Worm (Caenorhabditis elegans) whole organism, young adult: ENCODE data around the gene rab-6.1.

ENCODE experiments used
- B0035.1 ChIP-seq: sonication (generic microtip); optimal IDR thresholded peaks from 2 replicates; lab custom pipeline; 2016; ENCODE audit warnings: missing genetic modification characterization, mild to moderate bottlenecking, missing compliant biosample characterization, missing genotype, missing genetic modification reagents
- C17E4.6 ChIP-seq: fragments of 200-800 bp; sonication (Bioruptor generic); IDR thresholded peaks from 2 replicates; pipeline ENCODE4 v1.3.6; 2022; ENCODE audit warnings: missing genetic modification reagents, missing genetic modification characterization, missing compliant biosample characterization
- F22D6.2 ChIP-seq: sonication (generic microtip); optimal IDR thresholded peaks from 2 replicates; lab custom pipeline; 2016; ENCODE audit warnings: mild to moderate bottlenecking, missing genetic modification characterization, missing compliant biosample characterization
- F33H1.4 ChIP-seq: fragments of 200-800 bp; sonication (Bioruptor generic); IDR thresholded peaks from 2 replicates; pipeline ENCODE4 v1.3.6; 2022; ENCODE audit warnings: missing genetic modification reagents, missing genetic modification characterization, missing compliant biosample characterization
- F39B2.1 ChIP-seq: fragments of 200-800 bp; sonication (Bioruptor generic); IDR thresholded peaks from 2 replicates; pipeline ENCODE4 v1.3.6; 2022; ENCODE audit warnings: missing genetic modification reagents, missing genetic modification characterization, missing compliant biosample characterization
- F49E8.2 ChIP-seq: sonication (generic microtip); optimal IDR thresholded peaks from 3 replicates; lab custom pipeline; 2017; ENCODE audit warnings: missing genetic modification characterization, mild to moderate bottlenecking, missing compliant biosample characterization, antibody characterized with exemption, moderate library complexity; ENCODE audit not compliant: insufficient read depth
- F55B11.4 ChIP-seq: sonication (generic microtip); optimal IDR thresholded peaks from 2 replicates; lab custom pipeline; 2016; ENCODE audit warnings: missing compliant biosample characterization, missing genetic modification characterization, borderline replicate concordance; ENCODE audit not compliant: insufficient read depth
- K11D2.4 ChIP-seq: fragments of 200-800 bp; sonication (Bioruptor generic); IDR thresholded peaks from 2 replicates; pipeline ENCODE4 v1.3.6; 2022; ENCODE audit warnings: missing genetic modification reagents, missing genetic modification characterization, missing compliant biosample characterization
- K12H6.12 ChIP-seq: fragments of 200-800 bp; sonication (Bioruptor generic); optimal IDR thresholded peaks from 2 replicates; lab custom pipeline; 2018; ENCODE audit warnings: mild to moderate bottlenecking, missing genetic modification characterization, missing compliant biosample characterization
- T07F8.4 ChIP-seq: sonication (generic microtip); optimal IDR thresholded peaks from 2 replicates; lab custom pipeline; 2016; ENCODE audit warnings: mild to moderate bottlenecking, missing genetic modification characterization, moderate library complexity, missing compliant biosample characterization
- T26A5.8 ChIP-seq: sonication (generic microtip); optimal IDR thresholded peaks from 2 replicates; lab custom pipeline; 2016; ENCODE audit warnings: missing genetic modification characterization, missing compliant biosample characterization
- Y53G8AR.9 ChIP-seq: fragments of 200-800 bp; sonication (Bioruptor generic); conservative IDR thresholded peaks from 2 replicates; pipeline ENCODE4 v1.3.6; 2022; ENCODE audit warnings: missing genetic modification reagents, missing genetic modification characterization, missing compliant biosample characterization
- Y56A3A.18 ChIP-seq: fragments of 200-800 bp; sonication (Bioruptor generic); IDR thresholded peaks from 2 replicates; pipeline ENCODE4 v1.3.6; 2022; ENCODE audit warnings: missing genetic modification reagents, missing genetic modification characterization, missing compliant biosample characterization
- ZK185.1 ChIP-seq: sonication (generic microtip); optimal IDR thresholded peaks from 2 replicates; lab custom pipeline; 2016; ENCODE audit warnings: mild to moderate bottlenecking, missing genetic modification characterization, missing compliant biosample characterization; ENCODE audit not compliant: poor library complexity, severe bottlenecking
- ama-1 ChIP-seq, 3 experiments: fragments of 150-350 bp in 1 of 3; sonication (generic microtip) in 2 of 3; optimal IDR thresholded peaks; 2 replicates each; lab custom pipeline; 2014 to 2018; ENCODE audit warnings: missing biosample characterization in 2 of 3, missing genetic modification characterization in 2 of 3, missing genetic modification reagents in 2 of 3
- aptf-3 ChIP-seq: fragments of 200-800 bp; sonication (Bioruptor generic); IDR thresholded peaks from 2 replicates; pipeline ENCODE4 v1.3.6; 2022; ENCODE audit warnings: missing genetic modification characterization, missing compliant biosample characterization
- bed-1 ChIP-seq: fragments of 200-800 bp; sonication (Bioruptor generic); IDR thresholded peaks from 2 replicates; pipeline ENCODE4 v1.3.6; 2022; ENCODE audit warnings: missing genetic modification reagents, missing genetic modification characterization, missing compliant biosample characterization
- bed-2 ChIP-seq: fragments of 200-800 bp; sonication (Bioruptor generic); IDR thresholded peaks from 2 replicates; pipeline ENCODE4 v1.3.6; 2022; ENCODE audit warnings: missing genetic modification reagents, missing genetic modification characterization, missing compliant biosample characterization
- cebp-1 ChIP-seq, 2 experiments: fragments of 200-800 bp in 1 of 2; sonication (Bioruptor generic) in 1 of 2; sonication (generic microtip) in 1 of 2; IDR thresholded peaks in 1 of 2; optimal IDR thresholded peaks in 1 of 2; 2 replicates each; pipeline versions ENCODE4 v1.3.6 to Lab custom; 2017 to 2022; ENCODE audit warnings: missing compliant biosample characterization in 2 of 2, missing genetic modification characterization in 2 of 2, mild to moderate bottlenecking in 1 of 2, missing genetic modification reagents in 1 of 2, moderate library complexity in 1 of 2
- ceh-40 ChIP-seq: fragments of 200-800 bp; sonication (Bioruptor generic); IDR thresholded peaks from 2 replicates; pipeline ENCODE4 v1.3.6; 2022; ENCODE audit warnings: missing genetic modification characterization, missing compliant biosample characterization
- chd-7 ChIP-seq: sonication (generic microtip); optimal IDR thresholded peaks from 2 replicates; lab custom pipeline; 2016; ENCODE audit warnings: mild to moderate bottlenecking, missing genetic modification characterization, moderate library complexity, missing compliant biosample characterization
- dox-1 ChIP-seq: fragments of 200-800 bp; sonication (Bioruptor generic); IDR thresholded peaks from 2 replicates; pipeline ENCODE4 v1.3.6; 2022; ENCODE audit warnings: missing genetic modification reagents, missing genetic modification characterization, missing compliant biosample characterization
- egl-44 ChIP-seq: fragments of 200-800 bp; sonication (Bioruptor generic); IDR thresholded peaks from 2 replicates; pipeline ENCODE4 v1.3.6; 2022; ENCODE audit warnings: missing genetic modification reagents, missing genetic modification characterization, missing compliant biosample characterization
- him-1 ChIP-seq: sonication (generic microtip); optimal IDR thresholded peaks from 2 replicates; lab custom pipeline; 2016; ENCODE audit warnings: missing genotype, missing genetic modification reagents, missing genetic modification characterization, missing compliant biosample characterization
- hrde-1 ChIP-seq: sonication (generic microtip); optimal IDR thresholded peaks from 2 replicates; lab custom pipeline; 2016; ENCODE audit warnings: missing genetic modification characterization, mild to moderate bottlenecking, missing compliant biosample characterization, moderate library complexity, missing genotype, missing genetic modification reagents, borderline replicate concordance
- hsf-1 ChIP-seq: fragments of 200-800 bp; sonication (Bioruptor generic); IDR thresholded peaks from 2 replicates; pipeline ENCODE4 v1.3.6; 2022; ENCODE audit warnings: missing genetic modification reagents, missing genetic modification characterization, missing compliant biosample characterization
- lin-40 ChIP-seq: sonication (generic microtip); optimal IDR thresholded peaks from 2 replicates; lab custom pipeline; 2016; ENCODE audit warnings: missing genetic modification characterization, mild to moderate bottlenecking, missing compliant biosample characterization, missing genotype, missing genetic modification reagents
- lin-54 ChIP-seq: fragments of 200-800 bp; sonication (Bioruptor generic); optimal IDR thresholded peaks from 2 replicates; lab custom pipeline; 2018; ENCODE audit warnings: mild to moderate bottlenecking, missing genetic modification characterization, missing compliant biosample characterization
- lsl-1 ChIP-seq: fragments of 200-800 bp; sonication (Bioruptor generic); optimal IDR thresholded peaks from 2 replicates; lab custom pipeline; 2018; ENCODE audit warnings: mild to moderate bottlenecking, missing genetic modification characterization, moderate library complexity, missing compliant biosample characterization
- madf-6 ChIP-seq: fragments of 200-800 bp; sonication (Bioruptor generic); IDR thresholded peaks from 2 replicates; pipeline ENCODE4 v1.3.6; 2022; ENCODE audit warnings: missing genetic modification reagents, missing genetic modification characterization, missing compliant biosample characterization
- nhr-27 ChIP-seq: fragments of 200-800 bp; sonication (Bioruptor generic); optimal IDR thresholded peaks from 2 replicates; lab custom pipeline; 2018; ENCODE audit warnings: mild to moderate bottlenecking, missing genetic modification characterization, moderate library complexity, missing compliant biosample characterization
- nhr-80 ChIP-seq: sonication (generic microtip); optimal IDR thresholded peaks from 2 replicates; lab custom pipeline; 2016; ENCODE audit warnings: missing genetic modification characterization, missing compliant biosample characterization
- nhr-90 ChIP-seq: sonication (generic microtip); optimal IDR thresholded peaks from 2 replicates; lab custom pipeline; 2016; ENCODE audit warnings: missing genotype, mild to moderate bottlenecking, missing genetic modification characterization, missing compliant biosample characterization
- pha-4 ChIP-seq: fragments of 150-350 bp; sonication (generic microtip); optimal IDR thresholded peaks from 2 replicates; lab custom pipeline; 2014; ENCODE audit warnings: missing biosample characterization, missing genetic modification reagents, missing genetic modification characterization
- rcor-1 ChIP-seq: fragments of 200-800 bp; sonication (Bioruptor generic); IDR thresholded peaks from 2 replicates; pipeline ENCODE4 v1.3.6; 2022; ENCODE audit warnings: missing genetic modification reagents, missing genetic modification characterization, missing compliant biosample characterization
- snpc-4 ChIP-seq, 5 experiments: fragments of 150-350 bp in 1 of 5; sonication (generic microtip) in 4 of 5; optimal IDR thresholded peaks; 2 replicates each; lab custom pipeline; 2014 to 2018; ENCODE audit warnings: missing genetic modification characterization in 5 of 5, missing biosample characterization in 3 of 5, antibody characterized with exemption in 2 of 5, mild to moderate bottlenecking in 2 of 5, missing compliant biosample characterization in 2 of 5, missing genotype in 2 of 5, moderate library complexity in 2 of 5, missing genetic modification reagents in 1 of 5
- somi-1 ChIP-seq: fragments of 200-800 bp; sonication (Bioruptor generic); optimal IDR thresholded peaks from 2 replicates; lab custom pipeline; 2018; ENCODE audit warnings: mild to moderate bottlenecking, missing genetic modification characterization, missing compliant biosample characterization
- tbp1 ChIP-seq: fragments of 200-800 bp; sonication (Bioruptor generic); optimal IDR thresholded peaks from 2 replicates; lab custom pipeline; 2018; ENCODE audit warnings: mild to moderate bottlenecking, missing genetic modification characterization, missing compliant biosample characterization
- unc-130 ChIP-seq: sonication (generic microtip); optimal IDR thresholded peaks from 2 replicates; lab custom pipeline; 2016; ENCODE audit warnings: missing genetic modification reagents, missing genetic modification characterization, missing compliant biosample characterization
- unc-62 ChIP-seq: fragments of 150-350 bp; optimal IDR thresholded peaks from 2 replicates; lab custom pipeline; 2014; ENCODE audit warnings: missing biosample characterization, missing genetic modification reagents, missing genetic modification characterization
- xnd-1 ChIP-seq: sonication (generic microtip); optimal IDR thresholded peaks from 2 replicates; lab custom pipeline; 2016; ENCODE audit warnings: missing genotype, missing genetic modification reagents, missing genetic modification characterization, missing compliant biosample characterization
- zfh-2 ChIP-seq: fragments of 200-800 bp; sonication (Bioruptor generic); conservative IDR thresholded peaks from 2 replicates; pipeline ENCODE4 v1.3.6; 2022; ENCODE audit warnings: missing genetic modification reagents, missing genetic modification characterization, missing compliant biosample characterization
- zim-3 ChIP-seq: sonication (generic microtip); optimal IDR thresholded peaks from 2 replicates; lab custom pipeline; 2017; ENCODE audit warnings: mild to moderate bottlenecking, missing genetic modification characterization, moderate library complexity, missing compliant biosample characterization
- ztf-25 ChIP-seq: fragments of 200-800 bp; sonication (Bioruptor generic); IDR thresholded peaks from 2 replicates; pipeline ENCODE4 v1.3.6; 2022; ENCODE audit warnings: missing genetic modification reagents, missing genetic modification characterization, missing compliant biosample characterization
- ztf-28 ChIP-seq: fragments of 200-800 bp; sonication (Bioruptor generic); IDR thresholded peaks from 2 replicates; pipeline ENCODE4 v1.3.6; 2022; ENCODE audit warnings: missing genetic modification reagents, missing genetic modification characterization, missing compliant biosample characterization

The rab-6.1 gene

ce11 chrIII:8984960-8985359 lies 20.8 kb downstream of the rab-6.1 start (continued):
- TF ChIP-seq snpc-4 (GFP tag; optimal IDR thresholded peaks at IDR 0.05; lab: Kevin White, UChicago) (no peak), snpc-4 (tag; optimal IDR thresholded peaks at IDR 0.05; lab: Kevin White, UChicago) (peak in 1 of 4 experiments; percentile 0), lin-54 (GFP tag; lab: Kevin White, UChicago) (no peak), hrde-1 (tag; lab: Kevin White, UChicago) (no peak), unc-62 (no peak), lsl-1 (no peak), Y53G8AR.9 (GFP tag; lab: Robert Waterston, UW) (no peak), nhr-27 (tag; lab: Kevin White, UChicago) (no peak), bed-2 (GFP tag; lab: Robert Waterston, UW) (no peak), T26A5.8 (no peak), him-1 (no peak), cebp-1 (GFP tag; IDR thresholded peaks at IDR 0.05; lab: Robert Waterston, UW) (peak; percentile 34; the same call in 1 of the 2 replicates), cebp-1 (tag; optimal IDR thresholded peaks at IDR 0.05; lab: Kevin White, UChicago) (peak; percentile 73), unc-130 (no peak), pha-4 (peak; percentile 4), K12H6.12 (peak; percentile 70), F55B11.4 (tag; lab: Kevin White, UChicago) (no peak), tbp1 (GFP tag; lab: Kevin White, UChicago) (peak; percentile 15), B0035.1 (tag; lab: Kevin White, UChicago) (no peak), chd-7 (peak; percentile 10), Y56A3A.18 (GFP tag; lab: Robert Waterston, UW) (0 out of 2 replicates have a peak, but pooled peaks have one; percentile 61), zfh-2 (no peak), bed-1 (GFP tag; lab: Robert Waterston, UW) (no peak), dox-1 (0 out of 2 replicates have a peak, but pooled peaks have one; percentile 27), aptf-3 (GFP tag; lab: Robert Waterston, UW) (no peak), egl-44 (GFP tag; lab: Robert Waterston, UW) (no peak), C17E4.6 (no peak), lin-40 (peak; percentile 13)

- TF ChIP-seq madf-6 (GFP tag; lab: Robert Waterston, UW) (peak; percentile 6; the same call in 1 of the 2 replicates), nhr-80 (peak; percentile 11), F22D6.2 (tag; lab: Kevin White, UChicago) (no peak), hsf-1 (GFP tag; lab: Robert Waterston, UW) (0 out of 2 replicates have a peak, but pooled peaks have one; percentile 22), F39B2.1 (GFP tag; lab: Robert Waterston, UW) (0 out of 2 replicates have a peak, but pooled peaks have one; percentile 49), lin-54 (GFP tag; lab: Kevin White, UChicago) (peak; percentile 4), dox-1 (no peak), K11D2.4 (GFP tag; lab: Robert Waterston, UW) (no peak)
Measured at ce11 chrIII:8984412-8984811, 21.3 kb downstream of the rab-6.1 start.

DNA sequence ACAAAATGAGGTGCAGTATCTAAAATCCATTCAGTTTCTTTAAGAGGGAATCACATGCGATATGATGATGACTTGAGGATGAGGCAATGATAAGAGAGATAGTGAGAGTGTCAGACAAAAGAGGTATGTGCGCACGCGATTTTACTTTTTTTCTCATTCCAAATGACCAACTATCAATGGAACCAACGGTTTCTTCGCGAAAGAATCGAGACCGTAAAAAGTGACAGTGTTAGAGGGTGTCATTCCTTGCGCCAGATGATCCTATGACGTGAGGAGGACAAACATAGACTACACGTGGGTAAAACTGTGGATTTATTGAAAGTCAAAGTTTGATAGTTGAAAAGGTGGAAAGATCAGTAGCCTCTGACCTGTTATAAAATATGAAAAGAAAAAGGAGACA lies 21.9 kb downstream of the rab-6.1 start:
- no peak for TF ChIP-seq ztf-28
- peak; percentile 8 for TF ChIP-seq nhr-90 (tag; lab: Kevin White, UChicago)
- no peak for TF ChIP-seq F33H1.4 (GFP tag; lab: Robert Waterston, UW)
- TF ChIP-seq xnd-1 (tag; lab: Kevin White, UChicago), result no peak
- no peak for TF ChIP-seq F49E8.2
- TF ChIP-seq T07F8.4 (tag; lab: Kevin White, UChicago), result no peak
- TF ChIP-seq ama-1 (optimal IDR thresholded peaks at IDR 0.05; lab: Kevin White, UChicago), result peak; percentile 49
- no peak for TF ChIP-seq ama-1 (GFP tag; optimal IDR thresholded peaks at IDR 0.05; lab: Kevin White, UChicago)
- TF ChIP-seq tbp1 (GFP tag; lab: Kevin White, UChicago), result peak; percentile 36
- no peak for TF ChIP-seq zim-3 (tag; lab: Kevin White, UChicago)
- no peak for TF ChIP-seq ceh-40
- no peak for TF ChIP-seq rcor-1
- TF ChIP-seq ZK185.1 (tag; lab: Kevin White, UChicago), result no peak
- peak; percentile 60 for TF ChIP-seq somi-1 (GFP tag; lab: Kevin White, UChicago)
- no peak for TF ChIP-seq ztf-25 (GFP tag; lab: Robert Waterston, UW)
- no peak for TF ChIP-seq pha-4
- TF ChIP-seq bed-1 (GFP tag; lab: Robert Waterston, UW), result no peak
